Fruit fly (Drosophila melanogaster): Measurements from ENCODE around the gene Stim.

The Stim gene

dm6 chrX:15940105-15940955, at the start of gene Stim:
Gene Stim (minus strand): TSS chrX:15940451.
- TF ChIP-seq Hnf4 (GFP tag; optimal IDR thresholded peaks at IDR 0.05) (no peak), HLH106 (tag; optimal IDR thresholded peaks at IDR 0.05) (no peak), Hr78 (GFP tag; optimal IDR thresholded peaks at IDR 0.05) (no peak), h (GFP tag; optimal IDR thresholded peaks at IDR 0.05) (no peak), CrebA (GFP tag; optimal IDR thresholded peaks at IDR 0.05; ENCODE audit: borderline replicate concordance) (no peak), Rel (GFP tag; optimal IDR thresholded peaks at IDR 0.05) (no peak), Rel (tag; optimal IDR thresholded peaks at IDR 0.05) (peak; percentile 86), N (GFP tag; optimal IDR thresholded peaks at IDR 0.05) (peak; percentile 67), lola (GFP tag; optimal IDR thresholded peaks at IDR 0.05) (no peak), GATAd (GFP tag; optimal IDR thresholded peaks at IDR 0.05) (no peak)

- TF ChIP-seq dsf (GFP tag; optimal IDR thresholded peaks at IDR 0.05; ENCODE audit: borderline replicate concordance), result no peak
- TF ChIP-seq Sp1 (GFP tag; optimal IDR thresholded peaks at IDR 0.05), result no peak
- no peak for TF ChIP-seq CG9705 (GFP tag; optimal IDR thresholded peaks at IDR 0.05)
- TF ChIP-seq fru (GFP tag; optimal IDR thresholded peaks at IDR 0.05), result no peak
- no peak for TF ChIP-seq usp (GFP tag; optimal IDR thresholded peaks at IDR 0.05)
- no peak for TF ChIP-seq foxo (GFP tag; optimal IDR thresholded peaks at IDR 0.05)
- no peak for TF ChIP-seq rgr (GFP tag; optimal IDR thresholded peaks at IDR 0.05)
- TF ChIP-seq brk (GFP tag; optimal IDR thresholded peaks at IDR 0.05), result no peak
These were observed 49.4 kb upstream of the Stim start for dm6 chrX:15989631-15990030.

DNA sequence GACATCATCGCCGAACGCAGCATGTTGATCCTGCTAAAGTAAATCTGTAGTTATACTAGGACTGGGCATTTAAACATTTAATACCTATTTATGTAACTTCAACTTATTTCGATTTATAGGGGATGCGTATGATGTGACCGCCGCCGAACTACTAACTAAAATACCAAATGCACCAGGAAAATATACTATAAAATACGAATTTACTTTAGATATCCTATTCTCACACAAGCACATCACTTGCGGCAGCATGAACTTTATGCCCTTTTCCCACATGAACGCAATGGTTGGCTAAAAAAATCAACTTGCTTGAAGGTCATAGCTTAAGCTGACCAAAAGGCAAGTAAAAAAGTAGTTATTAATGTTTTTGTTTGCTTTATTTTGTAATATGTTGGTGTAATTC, 46.4 kb upstream of the Stim start, which contains the start of gene ND-20:
TSS of gene ND-20 (minus strand) at position 155 of the 400 bp plus-strand sequence.
- TF ChIP-seq Abd-B (GFP tag; optimal IDR thresholded peaks at IDR 0.05) (peak; percentile 17), HLH106 (tag; optimal IDR thresholded peaks at IDR 0.05) (peak; percentile 4), dmrt93B (GFP tag; optimal IDR thresholded peaks at IDR 0.05) (no peak), foxo (GFP tag; optimal IDR thresholded peaks at IDR 0.05) (peak in 1 of 2 experiments; percentile 8), Hnf4 (GFP tag; optimal IDR thresholded peaks at IDR 0.05) (no peak), Jra (GFP tag; optimal IDR thresholded peaks at IDR 0.05) (no peak), CG32264 (GFP tag; optimal IDR thresholded peaks at IDR 0.05) (no peak), Dif (GFP tag; optimal IDR thresholded peaks at IDR 0.05; ENCODE audit: partially characterized antibody) (no peak), dsf (GFP tag; optimal IDR thresholded peaks at IDR 0.05; ENCODE audit: borderline replicate concordance) (no peak), Myc (optimal IDR thresholded peaks at IDR 0.05) (no peak), sv (GFP tag; optimal IDR thresholded peaks at IDR 0.05) (peak; percentile 1), Rel (GFP tag; optimal IDR thresholded peaks at IDR 0.05) (no peak), Rel (tag; optimal IDR thresholded peaks at IDR 0.05) (no peak), Mio (GFP tag; optimal IDR thresholded peaks at IDR 0.05) (no peak), h (GFP tag; optimal IDR thresholded peaks at IDR 0.05) (no peak), Vsx2 (GFP tag; optimal IDR thresholded peaks at IDR 0.05; ENCODE audit: partially characterized antibody) (no peak), N (GFP tag; optimal IDR thresholded peaks at IDR 0.05) (peak; percentile 98), fru (GFP tag; optimal IDR thresholded peaks at IDR 0.05) (no peak), Dfd (GFP tag; optimal IDR thresholded peaks at IDR 0.05) (no peak), br (GFP tag; optimal IDR thresholded peaks at IDR 0.05) (no peak), dl (GFP tag; optimal IDR thresholded peaks at IDR 0.05; ENCODE audit: insufficient read depth in 1 of 2, partially characterized antibody in 2 of 2) (no peak), GATAd (GFP tag; optimal IDR thresholded peaks at IDR 0.05) (no peak), Hr78 (GFP tag; optimal IDR thresholded peaks at IDR 0.05) (peak; percentile 86), woc (GFP tag; optimal IDR thresholded peaks at IDR 0.05) (peak; percentile 60)

DNA sequence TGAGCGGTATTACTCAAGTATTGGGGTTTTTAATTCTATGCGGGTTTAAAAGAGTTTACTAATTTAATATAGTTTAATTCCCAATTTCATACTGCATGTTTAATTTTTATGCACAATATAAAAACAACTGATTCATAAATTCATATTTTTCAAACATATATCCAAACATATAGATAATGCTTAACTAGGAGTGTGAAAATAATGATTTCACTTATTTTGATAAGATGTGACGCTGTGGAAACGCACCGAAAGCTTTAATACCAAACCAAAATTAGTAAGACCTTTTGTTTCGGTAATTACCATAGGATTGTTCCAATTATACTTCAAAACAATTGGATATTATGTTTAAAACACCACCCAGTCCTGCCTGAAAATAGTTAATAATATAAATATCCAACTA, 43.2 kb upstream of the Stim start, which contains the start of gene Slc25A46a:
TSS of gene Slc25A46a (plus strand) at position 272 of the 400 bp plus-strand sequence.
- TF ChIP-seq GATAd (GFP tag; optimal IDR thresholded peaks at IDR 0.05) (no peak), pan (optimal IDR thresholded peaks at IDR 0.05) (no peak), lola (GFP tag; optimal IDR thresholded peaks at IDR 0.05) (no peak), br (GFP tag; optimal IDR thresholded peaks at IDR 0.05) (no peak), CG9705 (GFP tag; optimal IDR thresholded peaks at IDR 0.05) (no peak), dl (GFP tag; optimal IDR thresholded peaks at IDR 0.05; ENCODE audit: insufficient read depth in 1 of 2, partially characterized antibody in 2 of 2) (no peak), HLH106 (tag; optimal IDR thresholded peaks at IDR 0.05) (peak; percentile 8), psq (GFP tag; optimal IDR thresholded peaks at IDR 0.05) (no peak), dsf (GFP tag; optimal IDR thresholded peaks at IDR 0.05; ENCODE audit: borderline replicate concordance) (no peak), Hr78 (GFP tag; optimal IDR thresholded peaks at IDR 0.05) (no peak), Hnf4 (GFP tag; optimal IDR thresholded peaks at IDR 0.05) (no peak), brk (GFP tag; optimal IDR thresholded peaks at IDR 0.05) (no peak), foxo (GFP tag; optimal IDR thresholded peaks at IDR 0.05) (no peak), tai (GFP tag; optimal IDR thresholded peaks at IDR 0.05) (no peak), Hr83 (GFP tag; optimal IDR thresholded peaks at IDR 0.05; ENCODE audit: poor library complexity, severe bottlenecking) (no peak), Dfd (GFP tag; optimal IDR thresholded peaks at IDR 0.05) (no peak), woc (GFP tag; optimal IDR thresholded peaks at IDR 0.05) (peak; percentile 7), ey (GFP tag; optimal IDR thresholded peaks at IDR 0.05) (no peak)
